Worm (Caenorhabditis elegans) whole organism, L2 larva: ENCODE measurements around the gene srw-67.

Source experiments
- ZK546.5 ChIP-seq: sonication (generic microtip); optimal IDR thresholded peaks from 2 replicates; lab custom pipeline; 2017; ENCODE audit warnings: missing biosample characterization, missing genetic modification characterization
- aly-2 ChIP-seq: fragments of 150-350 bp; optimal IDR thresholded peaks from 2 replicates; lab custom pipeline; 2014; ENCODE audit warnings: missing biosample characterization, missing genetic modification characterization
- ceh-82 ChIP-seq: fragments of 150-350 bp; optimal IDR thresholded peaks from 2 replicates; lab custom pipeline; 2014; ENCODE audit warnings: missing biosample characterization, missing genetic modification characterization
- gmeb-1 ChIP-seq: fragments of 150-350 bp; optimal IDR thresholded peaks from 2 replicates; lab custom pipeline; 2014; ENCODE audit warnings: missing biosample characterization, missing genetic modification characterization
- unc-62 ChIP-seq: fragments of 150-350 bp; optimal IDR thresholded peaks from 2 replicates; lab custom pipeline; 2014; ENCODE audit warnings: missing biosample characterization, missing genetic modification reagents, missing genetic modification characterization

ce11 chrV:7391933-7392332, 25.5 kb upstream of the srw-67 start, which contains the start of gene fbxa-105:
- TF ChIP-seq ZK546.5 (no peak), unc-62 (GFP tag; lab: Kevin White, UChicago) (no peak), ceh-82 (no peak), gmeb-1 (tag; lab: Kevin White, UChicago) (no peak), aly-2 (tag; lab: Kevin White, UChicago) (no peak)
